Worm (Caenorhabditis elegans): ENCODE results near the gene gpa-12.
A peak's percentile ranks its signal among the peaks of the same experiment; 100 is the strongest.

The gpa-12 gene

DNA sequence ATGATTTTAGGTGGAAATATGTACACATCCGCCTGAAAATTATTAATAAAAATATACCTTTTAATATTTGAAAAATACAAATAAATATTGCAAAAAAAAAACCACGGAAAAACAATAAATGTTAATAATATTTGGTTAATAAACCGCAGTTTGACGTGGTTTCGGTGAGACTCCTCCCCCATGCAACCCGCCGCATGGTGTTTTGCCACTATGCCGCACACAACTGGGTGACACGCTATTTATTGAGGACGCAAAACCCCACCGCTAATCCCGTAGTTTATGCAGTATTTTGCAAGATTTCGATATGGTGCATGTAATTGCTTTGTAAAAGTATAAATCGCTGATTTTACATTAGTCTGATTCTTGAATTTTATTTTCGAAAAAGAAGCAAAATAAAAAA is 53.2 kb downstream of the gpa-12 start, which contains the start of gene gly-13 (continued):
- TF ChIP-seq hlh-8 (tag; optimal IDR thresholded peaks at IDR 0.05) (peak; percentile 57), mec-3 (tag; optimal IDR thresholded peaks at IDR 0.05; ENCODE audit: borderline replicate concordance) (no peak), nhr-232 (tag; optimal IDR thresholded peaks at IDR 0.05) (peak; percentile 52), gmeb-2 (tag; optimal IDR thresholded peaks at IDR 0.05) (peak; percentile 44), dmd-4 (tag; optimal IDR thresholded peaks at IDR 0.05; ENCODE audit: borderline replicate concordance) (peak; percentile 26), tbx-7 (tag; optimal IDR thresholded peaks at IDR 0.05) (no peak), ceh-2 (tag; optimal IDR thresholded peaks at IDR 0.05) (peak; percentile 38), syd-9 (tag; optimal IDR thresholded peaks at IDR 0.05) (peak; percentile 31), K09A11.1 (tag; optimal IDR thresholded peaks at IDR 0.05; ENCODE audit: insufficient read depth) (peak; percentile 88), madf-2 (tag; optimal IDR thresholded peaks at IDR 0.05) (peak; percentile 43), elt-2 (tag; optimal IDR thresholded peaks at IDR 0.05) (peak; percentile 82), unc-55 (GFP tag; optimal IDR thresholded peaks at IDR 0.05) (no peak), ttx-3 (tag; optimal IDR thresholded peaks at IDR 0.05) (peak; percentile 71), pha-4 (tag; optimal IDR thresholded peaks at IDR 0.05) (no peak), fkh-6 (tag; optimal IDR thresholded peaks at IDR 0.05) (peak; percentile 29), lim-6 (tag; optimal IDR thresholded peaks at IDR 0.05) (no peak), ceh-9 (tag; optimal IDR thresholded peaks at IDR 0.05) (no peak), ref-2 (tag; optimal IDR thresholded peaks at IDR 0.05) (peak; percentile 44), unc-42 (tag; optimal IDR thresholded peaks at IDR 0.05) (peak; percentile 23)

- TF ChIP-seq ceh-22 (tag; optimal IDR thresholded peaks at IDR 0.05) = no peak
- no peak for TF ChIP-seq gmeb-2 (tag; optimal IDR thresholded peaks at IDR 0.05)
- TF ChIP-seq ceh-34 (tag; optimal IDR thresholded peaks at IDR 0.05) = no peak
- no peak for TF ChIP-seq dve-1 (tag; optimal IDR thresholded peaks at IDR 0.05)
Measured at ce11 chrX:9297834-9298233, 54.5 kb downstream of the gpa-12 start, which contains the start of gene B0416.7. Gene B0416.7, minus strand, starts transcription at chrX:9297934.

All from whole organism, late embryonic.